Fruit fly (Drosophila melanogaster): ENCODE results near the gene Cpr65Az.

Gene Cpr65Az

dm6 chr3L:6157327-6158032 lies 3.1 kb upstream of the Cpr65Az start, which contains the start of gene CG13297:
CG13297 (minus strand) TSS chr3L:6157377.
- no peak for TF ChIP-seq CG8301 (tag; optimal IDR thresholded peaks at IDR 0.05)
- TF ChIP-seq CG17806 (tag; optimal IDR thresholded peaks at IDR 0.05), result no peak
- no peak for TF ChIP-seq CG8159 (tag; optimal IDR thresholded peaks at IDR 0.05)
- TF ChIP-seq CG14655 (GFP tag; optimal IDR thresholded peaks at IDR 0.05), result no peak
- no peak for TF ChIP-seq Pif1B (GFP tag; optimal IDR thresholded peaks at IDR 0.05)
- TF ChIP-seq gl (tag; optimal IDR thresholded peaks at IDR 0.05), result no peak
- TF ChIP-seq EcR (GFP tag; optimal IDR thresholded peaks at IDR 0.05), result no peak
- TF ChIP-seq Snoo (tag; optimal IDR thresholded peaks at IDR 0.05), result no peak
- TF ChIP-seq rn (GFP tag; IDR thresholded peaks at IDR 0.05), result no peak
- TF ChIP-seq CG13204 (GFP tag; optimal IDR thresholded peaks at IDR 0.05), result no peak
- no peak for TF ChIP-seq D1 (tag; optimal IDR thresholded peaks at IDR 0.05)
- TF ChIP-seq fd96Ca (GFP tag; IDR thresholded peaks at IDR 0.05), result no peak
- TF ChIP-seq CG9948 (tag; optimal IDR thresholded peaks at IDR 0.05), result no peak
- no peak for TF ChIP-seq CG12605 (GFP tag; IDR thresholded peaks at IDR 0.05)
- TF ChIP-seq CG4496 (GFP tag; IDR thresholded peaks at IDR 0.05), result no peak
- no peak for TF ChIP-seq CG10348 (GFP tag; IDR thresholded peaks at IDR 0.05)

dm6 chr3L:6158530-6158929 lies 2.1 kb upstream of the Cpr65Az start, which contains the start of gene Cpr65Ay:
Cpr65Ay (minus strand) TSS chr3L:6158630.
- no peak for TF ChIP-seq CG17806 (tag; optimal IDR thresholded peaks at IDR 0.05)
- no peak for TF ChIP-seq Pif1B (GFP tag; optimal IDR thresholded peaks at IDR 0.05)
- no peak for TF ChIP-seq CG12605 (GFP tag; IDR thresholded peaks at IDR 0.05)
- no peak for TF ChIP-seq CG8301 (tag; optimal IDR thresholded peaks at IDR 0.05)
- no peak for TF ChIP-seq rn (GFP tag; IDR thresholded peaks at IDR 0.05)
- TF ChIP-seq CG8159 (tag; optimal IDR thresholded peaks at IDR 0.05), result no peak
- no peak for TF ChIP-seq Pif1A (GFP tag; optimal IDR thresholded peaks at IDR 0.05)

- no peak for TF ChIP-seq CG9948 (tag; optimal IDR thresholded peaks at IDR 0.05)
- TF ChIP-seq fd96Ca (GFP tag; IDR thresholded peaks at IDR 0.05), result no peak
- TF ChIP-seq Ets98B (GFP tag; IDR thresholded peaks at IDR 0.05), result no peak
- TF ChIP-seq Pif1B (GFP tag; optimal IDR thresholded peaks at IDR 0.05), result no peak
- no peak for TF ChIP-seq CG8159 (tag; optimal IDR thresholded peaks at IDR 0.05)
- no peak for TF ChIP-seq D1 (tag; optimal IDR thresholded peaks at IDR 0.05)
- TF ChIP-seq Snoo (tag; optimal IDR thresholded peaks at IDR 0.05), result no peak
- no peak for TF ChIP-seq CG13204 (GFP tag; optimal IDR thresholded peaks at IDR 0.05)
- no peak for TF ChIP-seq CG10348 (GFP tag; IDR thresholded peaks at IDR 0.05)
- no peak for TF ChIP-seq Pif1A (GFP tag; optimal IDR thresholded peaks at IDR 0.05)
- no peak for TF ChIP-seq CG4496 (GFP tag; IDR thresholded peaks at IDR 0.05)
- no peak for TF ChIP-seq CG12605 (GFP tag; IDR thresholded peaks at IDR 0.05)
- no peak for TF ChIP-seq CG17806 (tag; optimal IDR thresholded peaks at IDR 0.05)
Observed at dm6 chr3L:6159863-6160262, 751 bp upstream of the Cpr65Az start.

- TF ChIP-seq CG14655 (GFP tag; optimal IDR thresholded peaks at IDR 0.05) (no peak), Pif1A (GFP tag; optimal IDR thresholded peaks at IDR 0.05) (no peak), CG34367 (tag; optimal IDR thresholded peaks at IDR 0.05) (no peak), D1 (tag; optimal IDR thresholded peaks at IDR 0.05) (no peak), CG17806 (tag; optimal IDR thresholded peaks at IDR 0.05) (no peak), rn (GFP tag; IDR thresholded peaks at IDR 0.05) (no peak), CG8301 (tag; optimal IDR thresholded peaks at IDR 0.05) (no peak), fd96Ca (GFP tag; IDR thresholded peaks at IDR 0.05) (no peak), CG9948 (tag; optimal IDR thresholded peaks at IDR 0.05) (no peak), CG4496 (GFP tag; IDR thresholded peaks at IDR 0.05) (no peak), CG15710 (tag; optimal IDR thresholded peaks at IDR 0.05) (no peak), EcR (GFP tag; optimal IDR thresholded peaks at IDR 0.05) (no peak), CG13204 (GFP tag; optimal IDR thresholded peaks at IDR 0.05) (no peak), gl (tag; optimal IDR thresholded peaks at IDR 0.05) (no peak), CG8159 (tag; optimal IDR thresholded peaks at IDR 0.05) (no peak), CG10348 (GFP tag; IDR thresholded peaks at IDR 0.05) (no peak)
Observed at dm6 chr3L:6161997-6162396, 1.4 kb downstream of the Cpr65Az start.

dm6 chr3L:6162483-6163128 lies 2.0 kb downstream of the Cpr65Az start, which contains the start of gene Prdm13:
Prdm13 (plus strand) TSS chr3L:6163127.
- no peak for TF ChIP-seq CG15710 (tag; optimal IDR thresholded peaks at IDR 0.05)
- TF ChIP-seq CG12605 (GFP tag; IDR thresholded peaks at IDR 0.05), result no peak
- no peak for TF ChIP-seq CG9948 (tag; optimal IDR thresholded peaks at IDR 0.05)
- no peak for TF ChIP-seq CG8301 (tag; optimal IDR thresholded peaks at IDR 0.05)
- TF ChIP-seq CG32121 (GFP tag; IDR thresholded peaks at IDR 0.05), result no peak
- TF ChIP-seq EcR (GFP tag; optimal IDR thresholded peaks at IDR 0.05), result no peak
- TF ChIP-seq CG10348 (GFP tag; IDR thresholded peaks at IDR 0.05), result no peak
- no peak for TF ChIP-seq gl (tag; optimal IDR thresholded peaks at IDR 0.05)
- TF ChIP-seq CG4496 (GFP tag; IDR thresholded peaks at IDR 0.05), result no peak
- TF ChIP-seq Pif1B (GFP tag; optimal IDR thresholded peaks at IDR 0.05), result no peak
- TF ChIP-seq D1 (tag; optimal IDR thresholded peaks at IDR 0.05), result no peak
- no peak for TF ChIP-seq CG17806 (tag; optimal IDR thresholded peaks at IDR 0.05)
- TF ChIP-seq CG8159 (tag; optimal IDR thresholded peaks at IDR 0.05), result no peak
- TF ChIP-seq CG13204 (GFP tag; optimal IDR thresholded peaks at IDR 0.05), result no peak
- no peak for TF ChIP-seq CG34367 (tag; optimal IDR thresholded peaks at IDR 0.05)
- no peak for TF ChIP-seq rn (GFP tag; IDR thresholded peaks at IDR 0.05)
- no peak for TF ChIP-seq fd96Ca (GFP tag; IDR thresholded peaks at IDR 0.05)
- no peak for TF ChIP-seq Ets98B (GFP tag; IDR thresholded peaks at IDR 0.05)
- no peak for TF ChIP-seq Pif1A (GFP tag; optimal IDR thresholded peaks at IDR 0.05)
- TF ChIP-seq Snoo (tag; optimal IDR thresholded peaks at IDR 0.05), result no peak

Data from whole organism, pupa.